Fruit fly (Drosophila melanogaster) ovary, adult (tissue): ENCODE data around the gene mRpL15.

ENCODE experiments used
- CG17801 ChIP-seq: fragments of 200-800 bp; optimal IDR thresholded peaks from 2 replicates; lab custom pipeline; 2019; ENCODE audit warnings: missing biosample characterization, mild to moderate bottlenecking, missing genetic modification characterization, moderate library complexity; ENCODE audit not compliant: partially characterized antibody

mRpL15 gene

dm6 chr3L:20452813-20453682 lies 17.0 kb upstream of the mRpL15 start, which contains the start of gene CG5199:
CG5199 (minus strand) TSS chr3L:20452864.
- TF ChIP-seq CG17801, result peak; percentile 67

- TF ChIP-seq CG17801, result no peak
These were observed 12.8 kb upstream of the mRpL15 start for dm6 chr3L:20448773-20449172.

- TF ChIP-seq CG17801, result no peak
These were observed 11.9 kb upstream of the mRpL15 start for dm6 chr3L:20447957-20448356.

- TF ChIP-seq CG17801, result no peak
These were observed 11.3 kb upstream of the mRpL15 start for dm6 chr3L:20447337-20447736.

dm6 chr3L:20446030-20446429 lies 10.0 kb upstream of the mRpL15 start:
- TF ChIP-seq CG17801, result no peak

dm6 chr3L:20444815-20445519 lies 9.0 kb upstream of the mRpL15 start:
- peak; percentile 69 for TF ChIP-seq CG17801

- TF ChIP-seq CG17801, result no peak
These were observed 6.8 kb upstream of the mRpL15 start for dm6 chr3L:20442674-20443313.

dm6 chr3L:20441632-20442469 lies 5.8 kb upstream of the mRpL15 start, which contains the start of gene CG5910:
CG5910 (plus strand) TSS chr3L:20442419.
- no peak for TF ChIP-seq CG17801

dm6 chr3L:20440902-20441429 lies 5.0 kb upstream of the mRpL15 start:
- no peak for TF ChIP-seq CG17801

- TF ChIP-seq CG17801, result no peak
These were observed 3.8 kb upstream of the mRpL15 start, which contains the start of gene Hpd for dm6 chr3L:20439772-20440171. Hpd (minus strand) TSS chr3L:20439872.

- TF ChIP-seq CG17801, result peak; percentile 10
These were observed 3.7 kb downstream of the mRpL15 start, which contains the start of the genes Las and Psn for dm6 chr3L:20432297-20432696. Las (minus strand) TSS chr3L:20432361. Psn (plus strand) TSS chr3L:20432468.

- no peak for TF ChIP-seq CG17801
These were observed 4.4 kb downstream of the mRpL15 start for dm6 chr3L:20431619-20432018.

- TF ChIP-seq CG17801, result peak; percentile 33
These were observed 5.8 kb downstream of the mRpL15 start, which contains the start of gene CG5262 for dm6 chr3L:20430182-20430581. CG5262 (minus strand) TSS chr3L:20430475.

dm6 chr3L:20427449-20427848 lies 8.6 kb downstream of the mRpL15 start, which contains the start of gene CG5274:
CG5274 (minus strand) TSS chr3L:20427666.
- TF ChIP-seq CG17801, result no peak

dm6 chr3L:20425888-20426287 lies 10.1 kb downstream of the mRpL15 start, which contains the start of gene CG5282:
CG5282 (minus strand) TSS chr3L:20426071.
- TF ChIP-seq CG17801, result no peak
